Fruit fly (Drosophila melanogaster) whole organism, embryonic: ENCODE data around the gene CG7715.

Experiments used
- BEAF-32 ChIP-seq: fragments of 200-800 bp; sonication (Bioruptor generic); optimal IDR thresholded peaks from 3 replicates; lab custom pipeline; 2017; ENCODE audit warnings: missing biosample characterization, missing genetic modification characterization, mild to moderate bottlenecking, moderate library complexity, missing genetic modification reagents
- Bdp1 ChIP-seq: fragments of 200-800 bp; sonication (Bioruptor generic); optimal IDR thresholded peaks from 3 replicates; lab custom pipeline; 2016; ENCODE audit warnings: missing biosample characterization, missing genetic modification characterization
- CG11456 ChIP-seq: fragments of 200-800 bp; sonication (Bioruptor generic); IDR thresholded peaks from 3 replicates; pipeline ENCODE4 v1.3.6; 2022; ENCODE audit warnings: missing biosample characterization, missing genetic modification characterization
- CG13123 ChIP-seq: fragments of 200-800 bp; sonication (Bioruptor generic); optimal IDR thresholded peaks from 2 replicates; lab custom pipeline; 2016; ENCODE audit warnings: missing biosample characterization, missing genetic modification characterization
- CG14050 ChIP-seq: fragments of 200-800 bp; sonication (Bioruptor generic); IDR thresholded peaks from 3 replicates; pipeline ENCODE4 v1.3.6; 2022; ENCODE audit warnings: missing biosample characterization, missing genetic modification characterization
- CG14441 ChIP-seq: fragments of 200-800 bp; sonication (Bioruptor generic); IDR thresholded peaks from 2 replicates; pipeline ENCODE4 v1.3.6; 2022; ENCODE audit warnings: missing biosample characterization, missing genetic modification characterization
- CG14860 ChIP-seq: fragments of 200-800 bp; sonication (Bioruptor generic); IDR thresholded peaks from 3 replicates; pipeline ENCODE4 v1.3.6; 2022; ENCODE audit warnings: missing biosample characterization, missing genetic modification characterization; ENCODE audit not compliant: partially characterized antibody
- CG15011 ChIP-seq: fragments of 200-800 bp; sonication (Bioruptor generic); optimal IDR thresholded peaks from 3 replicates; lab custom pipeline; 2018; ENCODE audit warnings: missing biosample characterization, mild to moderate bottlenecking, missing genetic modification characterization
- CG1647 ChIP-seq: fragments of 200-800 bp; sonication (Bioruptor generic); optimal IDR thresholded peaks from 3 replicates; lab custom pipeline; 2016; ENCODE audit warnings: missing biosample characterization, missing genetic modification characterization
- CG17359 ChIP-seq: fragments of 200-800 bp; sonication (Bioruptor generic); optimal IDR thresholded peaks from 3 replicates; lab custom pipeline; 2018; ENCODE audit warnings: missing biosample characterization, mild to moderate bottlenecking, missing genetic modification characterization, moderate library complexity
- CG2199 ChIP-seq: fragments of 200-800 bp; sonication (Bioruptor generic); IDR thresholded peaks from 3 replicates; pipeline ENCODE4 v1.3.6; 2022; ENCODE audit warnings: missing biosample characterization, missing genetic modification characterization
- CG2202 ChIP-seq: fragments of 200-800 bp; sonication (Bioruptor generic); optimal IDR thresholded peaks from 2 replicates; lab custom pipeline; 2018; ENCODE audit warnings: missing biosample characterization, mild to moderate bottlenecking, missing genetic modification characterization
- CG31224 ChIP-seq: fragments of 200-800 bp; sonication (Bioruptor generic); IDR thresholded peaks from 2 replicates; pipeline ENCODE4 v1.3.6; 2022; ENCODE audit warnings: missing biosample characterization, missing genetic modification characterization
- CG31365 ChIP-seq: fragments of 200-800 bp; sonication (Bioruptor generic); optimal IDR thresholded peaks from 2 replicates; lab custom pipeline; 2018; ENCODE audit warnings: missing biosample characterization, mild to moderate bottlenecking, missing genetic modification characterization
- CG33213 ChIP-seq: fragments of 200-800 bp; sonication (Bioruptor generic); optimal IDR thresholded peaks from 3 replicates; lab custom pipeline; 2016; ENCODE audit warnings: missing biosample characterization, missing genetic modification characterization
- CG3838 ChIP-seq: fragments of 200-800 bp; sonication (Bioruptor generic); optimal IDR thresholded peaks from 3 replicates; lab custom pipeline; 2016; ENCODE audit warnings: missing biosample characterization, missing genetic modification characterization
- CG6765 ChIP-seq: fragments of 200-800 bp; sonication (Bioruptor generic); optimal IDR thresholded peaks from 3 replicates; lab custom pipeline; 2017; ENCODE audit warnings: missing biosample characterization, mild to moderate bottlenecking, missing genetic modification characterization
- CG7963 ChIP-seq: fragments of 200-800 bp; sonication (Bioruptor generic); IDR thresholded peaks from 3 replicates; pipeline ENCODE4 v1.3.6; 2022; ENCODE audit warnings: missing biosample characterization, missing genetic modification characterization; ENCODE audit not compliant: partially characterized antibody
- CG8388 ChIP-seq: fragments of 200-800 bp; sonication (Bioruptor generic); optimal IDR thresholded peaks from 2 replicates; lab custom pipeline; 2019; ENCODE audit warnings: missing biosample characterization, mild to moderate bottlenecking, missing genetic modification characterization, moderate library complexity
- CG8924 ChIP-seq: fragments of 200-800 bp; optimal IDR thresholded peaks from 3 replicates; lab custom pipeline; 2019; ENCODE audit warnings: missing biosample characterization, mild to moderate bottlenecking, missing genetic modification characterization, moderate library complexity
- CG9727 ChIP-seq: fragments of 200-800 bp; sonication (Bioruptor generic); optimal IDR thresholded peaks from 3 replicates; lab custom pipeline; 2017; ENCODE audit warnings: missing biosample characterization, mild to moderate bottlenecking, missing genetic modification characterization
- CG9817 ChIP-seq: fragments of 200-800 bp; sonication (Bioruptor generic); optimal IDR thresholded peaks from 2 replicates; lab custom pipeline; 2018; ENCODE audit warnings: missing biosample characterization, mild to moderate bottlenecking, missing genetic modification characterization, moderate library complexity
- CHES-1-like ChIP-seq: fragments of 200-800 bp; sonication (Bioruptor generic); optimal IDR thresholded peaks from 2 replicates; lab custom pipeline; 2016; ENCODE audit warnings: missing biosample characterization, missing genetic modification characterization
- CoRest ChIP-seq: fragments of 200-800 bp; sonication (Bioruptor generic); optimal IDR thresholded peaks from 3 replicates; lab custom pipeline; 2018; ENCODE audit warnings: missing biosample characterization, mild to moderate bottlenecking, missing genetic modification characterization, moderate library complexity
- D19A ChIP-seq: fragments of 200-800 bp; optimal IDR thresholded peaks from 3 replicates; lab custom pipeline; 2019; ENCODE audit warnings: missing biosample characterization, mild to moderate bottlenecking, missing genetic modification characterization, moderate library complexity
- Elba2 ChIP-seq: fragments of 200-800 bp; sonication (Bioruptor generic); optimal IDR thresholded peaks from 3 replicates; lab custom pipeline; 2016; ENCODE audit warnings: missing biosample characterization, missing genetic modification characterization
- Fer2 ChIP-seq: fragments of 200-800 bp; sonication (Bioruptor generic); optimal IDR thresholded peaks from 2 replicates; lab custom pipeline; 2018; ENCODE audit warnings: missing biosample characterization, mild to moderate bottlenecking, missing genetic modification characterization, moderate library complexity
- HLH4C ChIP-seq: fragments of 200-800 bp; sonication (Bioruptor generic); IDR thresholded peaks from 3 replicates; pipeline ENCODE4 v1.3.6; 2022; ENCODE audit warnings: missing biosample characterization, missing genetic modification characterization; ENCODE audit not compliant: partially characterized antibody
- HLH54F ChIP-seq: fragments of 200-800 bp; sonication (Bioruptor generic); optimal IDR thresholded peaks from 3 replicates; lab custom pipeline; 2016; ENCODE audit warnings: missing biosample characterization, missing genetic modification characterization
- HmgD ChIP-seq: fragments of 200-800 bp; sonication (Bioruptor generic); optimal IDR thresholded peaks from 3 replicates; lab custom pipeline; 2016; ENCODE audit warnings: missing biosample characterization, missing genetic modification characterization
- Hmx ChIP-seq: fragments of 200-800 bp; sonication (Bioruptor generic); optimal IDR thresholded peaks from 2 replicates; lab custom pipeline; 2016; ENCODE audit warnings: missing biosample characterization, missing genetic modification characterization
- MBD-R2 ChIP-seq: fragments of 200-800 bp; sonication (Bioruptor generic); IDR thresholded peaks from 2 replicates; pipeline ENCODE4 v1.3.6; 2022; ENCODE audit warnings: missing biosample characterization, missing genetic modification characterization
- MESR4 ChIP-seq: fragments of 200-800 bp; sonication (Bioruptor generic); optimal IDR thresholded peaks from 2 replicates; lab custom pipeline; 2018; ENCODE audit warnings: missing biosample characterization, mild to moderate bottlenecking, missing genetic modification characterization, moderate library complexity
- Oli ChIP-seq: fragments of 200-800 bp; sonication (Bioruptor generic); optimal IDR thresholded peaks from 2 replicates; lab custom pipeline; 2018; ENCODE audit warnings: missing biosample characterization, mild to moderate bottlenecking, missing genetic modification characterization, moderate library complexity
- Ptx1 ChIP-seq: fragments of 200-800 bp; sonication (Bioruptor generic); IDR thresholded peaks from 2 replicates; pipeline ENCODE4 v1.3.6; 2022; ENCODE audit warnings: missing biosample characterization, missing genetic modification characterization
- Sry-β ChIP-seq: fragments of 200-800 bp; sonication (Bioruptor generic); optimal IDR thresholded peaks from 2 replicates; lab custom pipeline; 2018; ENCODE audit warnings: missing biosample characterization, mild to moderate bottlenecking, missing genetic modification characterization, moderate library complexity
- Vsx1 ChIP-seq: fragments of 200-800 bp; sonication (Bioruptor generic); optimal IDR thresholded peaks from 2 replicates; lab custom pipeline; 2017; ENCODE audit warnings: missing biosample characterization, mild to moderate bottlenecking, missing genetic modification characterization, missing genetic modification reagents
- abd-A ChIP-seq: fragments of 200-800 bp; sonication (Bioruptor generic); optimal IDR thresholded peaks from 3 replicates; lab custom pipeline; 2019; ENCODE audit warnings: missing biosample characterization, mild to moderate bottlenecking, missing genetic modification characterization, moderate library complexity
- chif ChIP-seq, 2 experiments: fragments of 200-800 bp; sonication (Bioruptor generic); optimal IDR thresholded peaks; 3 replicates each; lab custom pipeline; 2016; ENCODE audit warnings: missing biosample characterization in 2 of 2, missing genetic modification characterization in 2 of 2
- dan ChIP-seq: fragments of 200-800 bp; sonication (Bioruptor generic); IDR thresholded peaks from 2 replicates; pipeline ENCODE4 v1.3.6; 2022; ENCODE audit warnings: missing biosample characterization, missing genetic modification characterization
- dmrt11E ChIP-seq: fragments of 200-800 bp; sonication (Bioruptor generic); optimal IDR thresholded peaks from 3 replicates; lab custom pipeline; 2018; ENCODE audit warnings: missing biosample characterization, mild to moderate bottlenecking, missing genetic modification characterization, moderate library complexity
- dmrt99B ChIP-seq: fragments of 200-800 bp; sonication (Bioruptor generic); optimal IDR thresholded peaks from 2 replicates; lab custom pipeline; 2018; ENCODE audit warnings: missing biosample characterization, mild to moderate bottlenecking, missing genetic modification characterization, moderate library complexity
- dpn ChIP-seq, 2 experiments: fragments of 200-800 bp; sonication (Bioruptor generic); optimal IDR thresholded peaks; 3 replicates each; lab custom pipeline; 2016; ENCODE audit warnings: missing biosample characterization in 2 of 2, missing genetic modification characterization in 2 of 2
- nom ChIP-seq: fragments of 200-800 bp; sonication (Bioruptor generic); optimal IDR thresholded peaks from 2 replicates; lab custom pipeline; 2017; ENCODE audit warnings: missing biosample characterization, missing genetic modification characterization, mild to moderate bottlenecking, moderate library complexity, missing genetic modification reagents
- pb ChIP-seq: fragments of 200-800 bp; sonication (Bioruptor generic); optimal IDR thresholded peaks from 3 replicates; lab custom pipeline; 2016; ENCODE audit warnings: missing biosample characterization, missing genetic modification characterization
- ranshi ChIP-seq: fragments of 200-800 bp; sonication (Bioruptor generic); IDR thresholded peaks from 2 replicates; pipeline ENCODE4 v1.3.6; 2022; ENCODE audit warnings: missing biosample characterization, missing genetic modification characterization
- run ChIP-seq: fragments of 200-800 bp; sonication (Bioruptor generic); optimal IDR thresholded peaks from 3 replicates; lab custom pipeline; 2018; ENCODE audit warnings: missing biosample characterization, mild to moderate bottlenecking, missing genetic modification characterization
- slou ChIP-seq: fragments of 200-800 bp; sonication (Bioruptor generic); optimal IDR thresholded peaks from 3 replicates; lab custom pipeline; 2016; ENCODE audit warnings: missing biosample characterization, missing genetic modification characterization
- toy ChIP-seq: fragments of 200-800 bp; sonication (Bioruptor generic); IDR thresholded peaks from 2 replicates; pipeline ENCODE4 v1.3.6; 2022; ENCODE audit warnings: missing biosample characterization, missing genetic modification characterization
- vfl ChIP-seq: fragments of 200-800 bp; sonication (Bioruptor generic); optimal IDR thresholded peaks from 2 replicates; lab custom pipeline; 2016; ENCODE audit warnings: missing biosample characterization, missing genetic modification characterization

Gene CG7715

dm6 chr3R:18745961-18746468 lies 17.7 kb upstream of the CG7715 start, which contains the start of the genes PGS1 and gwl (continued):
- TF ChIP-seq MESR4 (GFP tag; lab: Kevin White, UChicago) (no peak), dan (GFP tag; lab: Robert Waterston, UW) (no peak), CG6765 (peak; percentile 42), CG14860 (GFP tag; lab: Robert Waterston, UW) (peak; percentile 44; the same call in 2 of the 3 replicates), vfl (GFP tag; lab: Kevin White, UChicago) (peak; percentile 28), CG14050 (GFP tag; lab: Robert Waterston, UW) (peak; percentile 33; the same call in 1 of the 3 replicates), dmrt11E (tag; lab: Kevin White, UChicago) (peak; percentile 83), CG2202 (tag; lab: Kevin White, UChicago) (no peak), CG8924 (tag; lab: Kevin White, UChicago) (no peak), CG13123 (GFP tag; lab: Kevin White, UChicago) (peak; percentile 60), toy (peak; percentile 49; the same call in 1 of the 2 replicates), CG31224 (GFP tag; lab: Robert Waterston, UW) (peak; percentile 68), chif (GFP tag; optimal IDR thresholded peaks at IDR 0.05; lab: Kevin White, UChicago) (peak; percentile 27 to 48), CG11456 (GFP tag; lab: Robert Waterston, UW) (peak; percentile 76), HLH4C (GFP tag; lab: Robert Waterston, UW) (peak; percentile 37; the same call in 1 of the 3 replicates), CG1647 (GFP tag; lab: Kevin White, UChicago) (no peak), CG3838 (GFP tag; lab: Kevin White, UChicago) (no peak), CG2199 (GFP tag; lab: Robert Waterston, UW) (no peak), Ptx1 (GFP tag; lab: Robert Waterston, UW) (peak; percentile 86), run (no peak), CG33213 (GFP tag; lab: Kevin White, UChicago) (no peak), CG31365 (tag; lab: Kevin White, UChicago) (no peak), CG9817 (tag; lab: Kevin White, UChicago) (peak; percentile 80), Bdp1 (GFP tag; lab: Kevin White, UChicago) (no peak), pb (GFP tag; lab: Kevin White, UChicago) (no peak), Sry-β (GFP tag; lab: Kevin White, UChicago) (no peak), slou (GFP tag; lab: Kevin White, UChicago) (peak; percentile 61), nom (GFP tag; lab: Kevin White, UChicago) (no peak), MBD-R2 (GFP tag; lab: Robert Waterston, UW) (peak; percentile 67), dpn (GFP tag; optimal IDR thresholded peaks at IDR 0.05; lab: Kevin White, UChicago) (peak; percentile 62 to 82), Vsx1 (GFP tag; lab: Kevin White, UChicago) (no peak), CG17359 (tag; lab: Kevin White, UChicago) (no peak), CHES-1-like (GFP tag; lab: Kevin White, UChicago) (peak; percentile 26), HmgD (GFP tag; lab: Kevin White, UChicago) (no peak), Oli (no peak), CG15011 (GFP tag; lab: Kevin White, UChicago) (no peak), CG9727 (GFP tag; lab: Kevin White, UChicago) (peak; percentile 83), CoRest (tag; lab: Kevin White, UChicago) (peak; percentile 90), dmrt99B (tag; lab: Kevin White, UChicago) (no peak), CG14441 (GFP tag; lab: Robert Waterston, UW) (peak; percentile 80), Elba2 (GFP tag; lab: Kevin White, UChicago) (no peak), abd-A (tag; lab: Kevin White, UChicago) (no peak), CG7963 (GFP tag; lab: Robert Waterston, UW) (no peak), D19A (tag; lab: Kevin White, UChicago) (no peak), BEAF-32 (GFP tag; lab: Kevin White, UChicago) (peak; percentile 72), CG8388 (GFP tag; lab: Kevin White, UChicago) (peak; percentile 66), ranshi (peak; percentile 79; the same call in 1 of the 2 replicates), Fer2 (tag; lab: Kevin White, UChicago) (peak; percentile 58), HLH54F (GFP tag; lab: Kevin White, UChicago) (peak; percentile 54), Hmx (GFP tag; lab: Kevin White, UChicago) (no peak)
